Worm (Caenorhabditis elegans): ENCODE measurements around the gene dhs-25.

DNA sequence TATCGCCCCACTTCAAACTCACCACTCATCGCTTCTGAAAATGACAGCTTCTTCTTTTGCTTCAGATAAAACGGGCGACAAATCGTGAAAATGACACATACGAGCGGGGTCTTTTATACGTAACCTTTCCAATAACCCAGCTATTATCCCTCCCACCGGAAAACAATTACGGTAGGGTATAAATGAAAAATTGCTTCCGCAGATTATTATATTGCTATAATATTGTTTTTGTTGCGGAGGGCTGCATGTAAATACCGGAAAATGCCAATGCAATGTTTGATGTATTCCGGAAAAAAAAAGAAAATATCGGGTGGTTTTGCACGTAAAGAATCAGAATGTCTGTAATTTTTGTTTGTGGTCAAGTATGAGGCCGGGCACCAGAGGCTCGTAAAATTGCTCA, 15.4 kb downstream of the dhs-25 start, which contains the start of gene F09E10.7:
- TF ChIP-seq elt-3 (tag; optimal IDR thresholded peaks at IDR 0.05) (no peak), nhr-237 (tag; optimal IDR thresholded peaks at IDR 0.05) (no peak), lin-11 (tag; optimal IDR thresholded peaks at IDR 0.05) (no peak), dmd-4 (tag; optimal IDR thresholded peaks at IDR 0.05) (no peak), mab-5 (tag; optimal IDR thresholded peaks at IDR 0.05) (no peak), lsy-2 (tag; optimal IDR thresholded peaks at IDR 0.05) (no peak), egl-27 (tag; optimal IDR thresholded peaks at IDR 0.05) (no peak), ztf-11 (tag; optimal IDR thresholded peaks at IDR 0.05) (no peak)
